Worm (Caenorhabditis elegans) whole organism, L2 larva: ENCODE measurements around the gene F47G3.4.

ENCODE experiments used
- F13H6.1 ChIP-seq: sonication (generic microtip); optimal IDR thresholded peaks from 2 replicates; lab custom pipeline; 2016; ENCODE audit warnings: missing genetic modification characterization, missing compliant biosample characterization
- ZK546.5 ChIP-seq: sonication (generic microtip); optimal IDR thresholded peaks from 2 replicates; lab custom pipeline; 2017; ENCODE audit warnings: missing biosample characterization, missing genetic modification characterization
- alr-1 ChIP-seq: fragments of 150-350 bp; optimal IDR thresholded peaks from 2 replicates; lab custom pipeline; 2014; ENCODE audit warnings: missing biosample characterization, missing genetic modification characterization
- aly-2 ChIP-seq: fragments of 150-350 bp; optimal IDR thresholded peaks from 2 replicates; lab custom pipeline; 2014; ENCODE audit warnings: missing biosample characterization, missing genetic modification characterization
- ama-1 ChIP-seq: fragments of 150-350 bp; optimal IDR thresholded peaks from 2 replicates; lab custom pipeline; 2018; ENCODE audit warnings: inconsistent platforms
- blmp-1 ChIP-seq: sonication (generic microtip); optimal IDR thresholded peaks from 2 replicates; lab custom pipeline; 2017; ENCODE audit warnings: missing genetic modification characterization, mild to moderate bottlenecking, missing compliant biosample characterization, antibody characterized with exemption, moderate library complexity; ENCODE audit not compliant: insufficient read depth
- ceh-16 ChIP-seq: fragments of 150-350 bp; optimal IDR thresholded peaks from 2 replicates; lab custom pipeline; 2014; ENCODE audit warnings: missing biosample characterization, missing genetic modification characterization
- ceh-82 ChIP-seq: fragments of 150-350 bp; optimal IDR thresholded peaks from 2 replicates; lab custom pipeline; 2014; ENCODE audit warnings: missing biosample characterization, missing genetic modification characterization
- crh-2 ChIP-seq: sonication (generic microtip); optimal IDR thresholded peaks from 2 replicates; lab custom pipeline; 2017; ENCODE audit warnings: missing biosample characterization, missing genetic modification characterization
- egl-27 ChIP-seq: sonication (generic microtip); optimal IDR thresholded peaks from 3 replicates; lab custom pipeline; 2017; ENCODE audit warnings: missing biosample characterization, missing genetic modification reagents, missing genetic modification characterization
- elt-1 ChIP-seq: fragments of 150-350 bp; optimal IDR thresholded peaks from 2 replicates; lab custom pipeline; 2014; ENCODE audit warnings: missing biosample characterization, missing genetic modification characterization
- elt-3 ChIP-seq: sonication (generic microtip); optimal IDR thresholded peaks from 2 replicates; lab custom pipeline; 2017; ENCODE audit warnings: missing biosample characterization, missing genetic modification characterization
- fos-1 ChIP-seq: fragments of 150-350 bp; optimal IDR thresholded peaks from 2 replicates; lab custom pipeline; 2014; ENCODE audit warnings: missing biosample characterization, missing genetic modification characterization
- gmeb-1 ChIP-seq: fragments of 150-350 bp; optimal IDR thresholded peaks from 2 replicates; lab custom pipeline; 2014; ENCODE audit warnings: missing biosample characterization, missing genetic modification characterization
- lin-11 ChIP-seq: fragments of 150-350 bp; sonication (generic microtip); optimal IDR thresholded peaks from 2 replicates; lab custom pipeline; 2014; ENCODE audit warnings: missing biosample characterization, missing genetic modification characterization, inconsistent platforms, mixed read lengths
- lin-13 ChIP-seq: fragments of 150-350 bp; optimal IDR thresholded peaks from 2 replicates; lab custom pipeline; 2014; ENCODE audit warnings: missing biosample characterization, missing genetic modification reagents, missing genetic modification characterization
- lin-39 ChIP-seq: fragments of 150-350 bp; optimal IDR thresholded peaks from 2 replicates; lab custom pipeline; 2014; ENCODE audit warnings: missing biosample characterization, missing genetic modification reagents, missing genetic modification characterization
- lsy-2 ChIP-seq, 2 experiments: fragments of 150-350 bp in 1 of 2; sonication (generic microtip) in 1 of 2; optimal IDR thresholded peaks; 2 replicates each; lab custom pipeline; 2014 to 2017; ENCODE audit warnings: missing biosample characterization in 2 of 2, missing genetic modification characterization in 2 of 2
- mab-5 ChIP-seq: fragments of 150-350 bp; optimal IDR thresholded peaks from 2 replicates; lab custom pipeline; 2014; ENCODE audit warnings: missing biosample characterization, missing genetic modification characterization
- mbf-1 ChIP-seq: sonication (generic microtip); optimal IDR thresholded peaks from 2 replicates; lab custom pipeline; 2017; ENCODE audit warnings: missing biosample characterization, missing genetic modification characterization
- mdl-1 ChIP-seq, 2 experiments: fragments of 150-350 bp in 1 of 2; sonication (generic microtip) in 1 of 2; optimal IDR thresholded peaks; 2 replicates each; lab custom pipeline; 2017; ENCODE audit warnings: missing biosample characterization in 2 of 2, missing genetic modification characterization in 2 of 2
- nhr-10 ChIP-seq: sonication (generic microtip); optimal IDR thresholded peaks from 2 replicates; lab custom pipeline; 2017; ENCODE audit warnings: missing biosample characterization, missing genetic modification characterization
- nhr-11 ChIP-seq: fragments of 150-350 bp; optimal IDR thresholded peaks from 2 replicates; lab custom pipeline; 2014; ENCODE audit warnings: missing biosample characterization, missing genetic modification characterization
- nhr-12 ChIP-seq: fragments of 150-350 bp; optimal IDR thresholded peaks from 2 replicates; lab custom pipeline; 2014; ENCODE audit warnings: missing biosample characterization, missing genetic modification characterization
- nhr-129 ChIP-seq: fragments of 150-350 bp; optimal IDR thresholded peaks from 2 replicates; lab custom pipeline; 2014; ENCODE audit warnings: missing biosample characterization, missing genetic modification characterization
- nhr-23 ChIP-seq: fragments of 150-350 bp; optimal IDR thresholded peaks from 2 replicates; lab custom pipeline; 2014; ENCODE audit warnings: missing biosample characterization, missing genetic modification reagents, missing genetic modification characterization
- nhr-237 ChIP-seq: fragments of 150-350 bp; optimal IDR thresholded peaks from 2 replicates; lab custom pipeline; 2014; ENCODE audit warnings: missing biosample characterization, missing genetic modification characterization
- nhr-25 ChIP-seq: fragments of 150-350 bp; sonication (generic microtip); optimal IDR thresholded peaks from 3 replicates; lab custom pipeline; 2014; ENCODE audit warnings: missing biosample characterization, missing genetic modification characterization
- nhr-6 ChIP-seq: fragments of 150-350 bp; optimal IDR thresholded peaks from 2 replicates; lab custom pipeline; 2014; ENCODE audit warnings: missing biosample characterization, missing genetic modification characterization
- peb-1 ChIP-seq: fragments of 150-350 bp; optimal IDR thresholded peaks from 2 replicates; lab custom pipeline; 2014; ENCODE audit warnings: missing biosample characterization, missing genetic modification characterization
- sem-4 ChIP-seq: fragments of 150-350 bp; optimal IDR thresholded peaks from 2 replicates; lab custom pipeline; 2014; ENCODE audit warnings: missing biosample characterization, missing genetic modification reagents, missing genetic modification characterization
- skn-1 ChIP-seq: sonication (generic microtip); optimal IDR thresholded peaks from 2 replicates; lab custom pipeline; 2017; ENCODE audit warnings: missing biosample characterization, missing genetic modification characterization
- sma-3 ChIP-seq: sonication (generic microtip); optimal IDR thresholded peaks from 2 replicates; lab custom pipeline; 2016; ENCODE audit warnings: missing genetic modification reagents, missing genetic modification characterization, missing compliant biosample characterization
- snpc-4 ChIP-seq: fragments of 150-350 bp; optimal IDR thresholded peaks from 2 replicates; lab custom pipeline; 2014; ENCODE audit warnings: missing biosample characterization, missing genetic modification characterization
- unc-39 ChIP-seq: fragments of 150-350 bp; optimal IDR thresholded peaks from 2 replicates; lab custom pipeline; 2014; ENCODE audit warnings: missing biosample characterization, missing genetic modification characterization
- unc-55 ChIP-seq: fragments of 150-350 bp; sonication (generic microtip); optimal IDR thresholded peaks from 3 replicates; lab custom pipeline; 2014; ENCODE audit warnings: missing biosample characterization, missing genetic modification reagents, missing genetic modification characterization
- unc-62 ChIP-seq: fragments of 150-350 bp; optimal IDR thresholded peaks from 2 replicates; lab custom pipeline; 2014; ENCODE audit warnings: missing biosample characterization, missing genetic modification reagents, missing genetic modification characterization
- zag-1 ChIP-seq: fragments of 150-350 bp; optimal IDR thresholded peaks from 2 replicates; lab custom pipeline; 2014; ENCODE audit warnings: missing biosample characterization, missing genetic modification characterization
- ztf-1 ChIP-seq: fragments of 200-800 bp; sonication (Bioruptor generic); conservative IDR thresholded peaks from 2 replicates; pipeline ENCODE4 v1.3.6; 2022; ENCODE audit warnings: missing genetic modification characterization, missing compliant biosample characterization
- ztf-11 ChIP-seq: sonication (generic microtip); optimal IDR thresholded peaks from 2 replicates; lab custom pipeline; 2017; ENCODE audit warnings: missing biosample characterization, missing genetic modification characterization
- ztf-4 ChIP-seq: fragments of 150-350 bp; optimal IDR thresholded peaks from 2 replicates; lab custom pipeline; 2014; ENCODE audit warnings: missing biosample characterization, missing genetic modification characterization

Gene F47G3.4

DNA sequence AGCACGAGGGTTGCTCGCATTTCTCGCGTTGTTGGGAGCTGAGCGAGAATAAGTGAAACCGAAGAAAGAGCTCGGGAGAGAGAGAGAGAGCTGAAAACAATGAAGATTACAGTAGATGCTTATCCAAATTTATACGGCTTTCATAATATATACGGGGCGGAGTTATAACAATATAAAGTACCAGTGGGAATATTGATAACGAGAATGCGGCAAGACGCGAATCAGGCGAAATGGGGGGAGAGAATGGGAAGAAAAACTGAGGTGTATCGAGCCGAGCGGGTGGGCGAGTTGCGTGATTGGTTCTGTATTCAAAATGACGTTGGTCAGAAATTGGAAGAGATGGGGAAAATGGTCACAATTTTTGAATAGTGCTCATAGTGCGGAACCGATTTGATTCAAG, 36.7 kb upstream of the F47G3.4 start, which contains the start of gene nlp-2:
Gene nlp-2, minus strand, starts transcription at position 101 of the 400 bp plus-strand sequence.
- no peak for TF ChIP-seq elt-3 (tag; lab: Kevin White, UChicago)
- TF ChIP-seq mab-5 (tag; lab: Kevin White, UChicago) = no peak
- TF ChIP-seq unc-62 (GFP tag; lab: Kevin White, UChicago) = no peak
- TF ChIP-seq nhr-129 = no peak
- no peak for TF ChIP-seq zag-1 (tag; lab: Kevin White, UChicago)
- TF ChIP-seq ztf-1 = no peak
- TF ChIP-seq nhr-23 = no peak
- no peak for TF ChIP-seq egl-27 (tag; lab: Kevin White, UChicago)
- TF ChIP-seq mdl-1 (tag; optimal IDR thresholded peaks at IDR 0.05; lab: Kevin White, UChicago) = no peak
- no peak for TF ChIP-seq ztf-4
- TF ChIP-seq gmeb-1 (tag; lab: Kevin White, UChicago) = no peak
- TF ChIP-seq lin-13 = no peak
- no peak for TF ChIP-seq elt-1
- no peak for TF ChIP-seq unc-39 (tag; lab: Kevin White, UChicago)
- TF ChIP-seq snpc-4 (tag; lab: Kevin White, UChicago) = no peak

DNA sequence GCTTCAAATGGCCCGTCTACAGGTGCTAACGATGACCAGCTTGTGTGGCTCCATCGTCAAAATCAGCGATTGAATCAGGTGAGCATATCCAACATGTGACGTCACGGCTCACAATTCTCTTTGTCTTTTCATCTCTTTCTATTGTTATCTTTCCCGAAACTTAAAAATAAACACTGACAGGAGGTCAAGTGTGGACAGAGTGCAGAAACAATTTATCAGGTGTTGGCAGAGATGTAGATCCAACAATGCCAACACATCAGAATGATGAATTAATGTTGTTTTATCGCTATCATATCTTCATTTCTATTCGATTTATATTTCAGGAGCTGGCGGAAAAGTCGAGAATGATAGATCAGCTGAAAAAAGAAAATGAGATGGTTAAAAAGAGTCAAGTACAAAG, 33.4 kb upstream of the F47G3.4 start:
- no peak for TF ChIP-seq nhr-10 (tag; lab: Kevin White, UChicago)
- no peak for TF ChIP-seq ztf-1
- no peak for TF ChIP-seq ZK546.5 (tag; lab: Kevin White, UChicago)
- no peak for TF ChIP-seq ztf-4
- peak; percentile 63 for TF ChIP-seq nhr-129
- no peak for TF ChIP-seq lin-11 (tag; lab: Kevin White, UChicago)

DNA sequence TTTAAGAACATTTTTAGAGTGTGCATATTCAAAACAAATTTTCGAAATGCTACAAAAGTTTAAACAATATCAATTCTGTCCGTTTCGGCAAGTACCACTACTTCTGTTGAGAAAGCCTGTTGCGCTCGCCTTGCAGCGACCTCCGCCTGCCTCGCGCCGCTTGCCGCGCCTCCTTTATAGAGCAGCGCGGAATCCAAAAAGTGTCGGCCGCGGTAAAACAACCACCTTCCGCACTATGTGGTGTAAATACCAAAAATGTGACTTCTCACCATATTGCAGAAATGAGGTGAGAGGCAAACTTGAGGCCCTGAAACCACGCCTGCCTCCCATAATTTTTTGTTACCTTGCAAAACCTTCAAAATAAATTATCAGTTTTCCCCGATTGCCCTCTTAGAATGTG, 28.5 kb upstream of the F47G3.4 start:
- TF ChIP-seq blmp-1 (tag; lab: Kevin White, UChicago) (no peak), skn-1 (tag; lab: Kevin White, UChicago) (no peak), nhr-23 (no peak)

DNA sequence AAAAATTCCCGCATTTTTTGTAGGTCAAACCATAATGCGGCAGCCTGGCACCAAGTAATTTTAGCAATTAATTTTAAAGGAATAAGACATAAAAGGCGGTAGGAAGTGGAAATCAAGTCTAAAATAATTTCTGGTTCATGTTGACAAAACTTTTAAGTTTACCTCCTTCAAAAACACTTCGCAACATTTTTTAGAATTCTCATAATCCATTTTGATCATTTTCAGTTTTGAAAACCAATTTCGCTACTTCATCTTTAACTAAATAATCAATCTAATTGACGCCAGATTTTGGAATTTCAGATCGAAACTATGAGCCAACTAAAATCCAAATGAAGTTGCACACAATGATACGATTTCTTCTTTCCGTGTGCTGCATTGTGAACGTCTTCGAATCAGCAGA, 21.6 kb upstream of the F47G3.4 start, which contains the start of gene lgc-40:
Gene lgc-40, plus strand, starts transcription at position 301 of the 400 bp plus-strand sequence.
- no peak for TF ChIP-seq sem-4
- no peak for TF ChIP-seq egl-27 (tag; lab: Kevin White, UChicago)
- TF ChIP-seq nhr-23 = no peak
- TF ChIP-seq, all 48 proteins: peak for 0

- TF ChIP-seq nhr-6 (no peak), unc-55 (GFP tag; lab: Kevin White, UChicago) (no peak), crh-2 (tag; lab: Kevin White, UChicago) (no peak), ztf-11 (tag; lab: Kevin White, UChicago) (no peak), lin-39 (tag; lab: Kevin White, UChicago) (no peak), sma-3 (GFP tag; lab: Kevin White, UChicago) (no peak), gmeb-1 (tag; lab: Kevin White, UChicago) (no peak), snpc-4 (tag; lab: Kevin White, UChicago) (no peak), blmp-1 (tag; lab: Kevin White, UChicago) (no peak), ama-1 (lab: Kevin White, UChicago) (no peak), elt-3 (tag; lab: Kevin White, UChicago) (no peak), peb-1 (tag; lab: Kevin White, UChicago) (no peak), ztf-4 (no peak), nhr-25 (no peak), skn-1 (tag; lab: Kevin White, UChicago) (no peak), aly-2 (no peak), ztf-1 (no peak)
These were observed 18.5 kb upstream of the F47G3.4 start for ce11 chrX:2362872-2363271.

DNA sequence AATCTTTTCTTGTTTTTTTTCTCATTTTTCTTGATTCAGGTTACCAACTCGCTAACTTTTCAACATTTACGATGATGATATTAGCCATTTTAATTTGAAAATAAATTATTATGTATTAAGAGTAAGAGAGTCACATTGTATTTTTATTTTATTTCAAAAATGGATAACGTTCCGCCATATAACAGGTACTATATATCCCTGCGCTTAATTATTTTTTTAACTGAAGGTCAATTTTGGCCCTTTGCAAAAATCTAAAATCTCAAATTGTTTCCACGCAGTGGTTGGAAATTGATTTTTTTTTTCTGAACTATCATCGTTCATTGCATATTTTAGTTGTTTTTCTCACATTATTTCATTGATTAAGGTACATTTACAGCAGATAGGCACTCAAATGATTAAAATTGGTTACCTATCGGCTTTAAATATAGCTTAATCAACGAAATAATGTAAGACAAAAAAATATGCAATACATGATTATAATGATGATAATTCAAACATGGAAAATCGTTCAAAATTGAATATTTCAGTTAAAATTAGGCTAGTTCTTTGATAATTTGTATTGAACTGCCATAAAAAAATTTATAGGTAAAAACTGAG, 16.6 kb upstream of the F47G3.4 start:
- TF ChIP-seq crh-2 (tag; lab: Kevin White, UChicago) = peak; percentile 97
- peak; percentile 97 for TF ChIP-seq fos-1 (tag; lab: Kevin White, UChicago)
- no peak for TF ChIP-seq ceh-16 (tag; lab: Kevin White, UChicago)
- TF ChIP-seq ztf-11 (tag; lab: Kevin White, UChicago) = no peak
- TF ChIP-seq elt-3 (tag; lab: Kevin White, UChicago) = no peak
- peak; percentile 90 for TF ChIP-seq nhr-237
- TF ChIP-seq alr-1 (tag; lab: Kevin White, UChicago) = no peak
- peak; percentile 91 for TF ChIP-seq nhr-10 (tag; lab: Kevin White, UChicago)
- TF ChIP-seq ztf-1 = no peak
- TF ChIP-seq nhr-12 (tag; lab: Kevin White, UChicago) = peak; percentile 48
- no peak for TF ChIP-seq zag-1 (tag; lab: Kevin White, UChicago)
- peak; percentile 84 for TF ChIP-seq F13H6.1
- peak; percentile 90 for TF ChIP-seq sem-4
- peak; percentile 87 to 93 for TF ChIP-seq lsy-2 (tag; optimal IDR thresholded peaks at IDR 0.05; lab: Kevin White, UChicago)
- peak; percentile 17 for TF ChIP-seq nhr-11 (tag; lab: Kevin White, UChicago)
- peak; percentile 86 for TF ChIP-seq skn-1 (tag; lab: Kevin White, UChicago)
- no peak for TF ChIP-seq ama-1 (lab: Kevin White, UChicago)
- peak; percentile 69 for TF ChIP-seq ztf-4
- peak; percentile 68 for TF ChIP-seq aly-2
- peak; percentile 79 for TF ChIP-seq ceh-82 (tag; lab: Kevin White, UChicago)
- TF ChIP-seq ZK546.5 (tag; lab: Kevin White, UChicago) = peak; percentile 51
- TF ChIP-seq mbf-1 (tag; lab: Kevin White, UChicago) = peak; percentile 60
- TF ChIP-seq lin-13 = peak; percentile 94
- TF ChIP-seq nhr-6 = peak; percentile 89
